Worm (Caenorhabditis elegans) whole organism, L3 larva: ENCODE measurements around the gene srh-183.

Experiments
- ZK546.5 ChIP-seq: sonication (generic microtip); optimal IDR thresholded peaks from 2 replicates; lab custom pipeline; 2017; ENCODE audit warnings: missing biosample characterization, missing genetic modification characterization
- aly-2 ChIP-seq: fragments of 150-350 bp; optimal IDR thresholded peaks from 2 replicates; lab custom pipeline; 2014; ENCODE audit warnings: missing biosample characterization, missing genetic modification characterization
- ama-1 ChIP-seq: fragments of 150-350 bp; optimal IDR thresholded peaks from 2 replicates; lab custom pipeline; 2018
- ceh-16 ChIP-seq: sonication (generic microtip); optimal IDR thresholded peaks from 2 replicates; lab custom pipeline; 2017; ENCODE audit warnings: missing biosample characterization, missing genetic modification characterization
- egl-5 ChIP-seq: fragments of 150-350 bp; optimal IDR thresholded peaks from 2 replicates; lab custom pipeline; 2017; ENCODE audit warnings: missing biosample characterization, missing genetic modification reagents, missing genetic modification characterization, inconsistent platforms
- elt-2 ChIP-seq: sonication (generic microtip); optimal IDR thresholded peaks from 2 replicates; lab custom pipeline; 2016; ENCODE audit warnings: missing genetic modification reagents, mild to moderate bottlenecking, missing genetic modification characterization, missing compliant biosample characterization
- nhr-12 ChIP-seq: fragments of 150-350 bp; optimal IDR thresholded peaks from 2 replicates; lab custom pipeline; 2014; ENCODE audit warnings: missing biosample characterization, missing genetic modification characterization
- zag-1 ChIP-seq: fragments of 150-350 bp; optimal IDR thresholded peaks from 2 replicates; lab custom pipeline; 2014; ENCODE audit warnings: missing biosample characterization, missing genetic modification characterization
- ztf-11 ChIP-seq: fragments of 150-350 bp; optimal IDR thresholded peaks from 2 replicates; lab custom pipeline; 2014; ENCODE audit warnings: missing biosample characterization, missing genetic modification characterization

ce11 chrV:19961971-19962370 is 16.1 kb downstream of the srh-183 start:
- TF ChIP-seq aly-2 (tag; lab: Kevin White, UChicago), result no peak
- no peak for TF ChIP-seq egl-5 (tag; lab: Kevin White, UChicago)
- no peak for TF ChIP-seq ZK546.5 (tag; lab: Kevin White, UChicago)
- no peak for TF ChIP-seq zag-1 (tag; lab: Kevin White, UChicago)
- TF ChIP-seq ama-1, result no peak
- TF ChIP-seq elt-2, result no peak
- TF ChIP-seq nhr-12 (tag; lab: Kevin White, UChicago), result no peak
- no peak for TF ChIP-seq ztf-11 (tag; lab: Kevin White, UChicago)
- no peak for TF ChIP-seq ceh-16 (tag; lab: Kevin White, UChicago)
